Worm (Caenorhabditis elegans): Measurements from ENCODE around the gene nasp-1.

DNA sequence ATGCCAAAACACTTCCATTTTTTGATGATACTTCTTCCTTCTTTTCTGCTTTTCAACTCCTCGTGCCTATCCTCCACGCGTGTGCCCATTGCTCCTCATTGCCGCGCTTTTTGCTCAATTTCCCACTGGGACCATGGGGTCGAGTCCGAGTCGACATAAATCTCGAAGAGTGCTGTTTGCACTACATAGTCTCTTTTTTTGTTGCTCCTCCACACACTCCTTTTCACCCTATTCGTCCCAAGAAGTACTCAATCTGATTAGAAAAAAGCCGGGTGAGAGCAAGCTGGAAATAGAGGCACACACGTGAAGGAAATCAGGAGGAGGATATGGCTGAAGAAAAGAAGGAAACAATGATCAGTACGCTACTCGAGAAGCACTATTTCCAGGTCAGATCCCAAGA is 36.2 kb downstream of the nasp-1 start, which contains the start of gene arrd-6:
- no peak for TF ChIP-seq attf-3 (GFP tag; conservative IDR thresholded peaks at IDR 0.05)
- no peak for TF ChIP-seq F37B4.10 (GFP tag; IDR thresholded peaks at IDR 0.05)
- TF ChIP-seq unc-62 (GFP tag; optimal IDR thresholded peaks at IDR 0.05), result no peak
